ENCODE assay signal across 1 fruit fly cellular context in genomic region chr3L:11280574-11281135, dm6.
TF ChIP-seq lines count a peak whose summit lies in the region.

No protein-coding gene starts in this region.

TF ChIP-seq in whole organism, embryonic, 481 proteins besides CTCF, POLR2A, EP300 and RAD21 (continued from another document):
- TF ChIP-seq Hmr (GFP tag; optimal IDR thresholded peaks at IDR 0.05; lab: Kevin White, UChicago), result peak; percentile 43
- TF ChIP-seq Jarid2 (GFP tag; optimal IDR thresholded peaks at IDR 0.05; lab: Kevin White, UChicago), result no peak
- peak; percentile 16 for TF ChIP-seq sens (GFP tag; lab: Kevin White, UChicago)
- TF ChIP-seq z (GFP tag; IDR thresholded peaks at IDR 0.05; lab: Robert Waterston, UW), result 0 out of 3 replicates have a peak, but pooled peaks have one; percentile 12
- TF ChIP-seq nau (GFP tag; optimal IDR thresholded peaks at IDR 0.05; lab: Kevin White, UChicago), result no peak
- peak; percentile 8 for TF ChIP-seq CG10147 (GFP tag; optimal IDR thresholded peaks at IDR 0.05; lab: Kevin White, UChicago)
- no peak for TF ChIP-seq mirr (GFP tag; optimal IDR thresholded peaks at IDR 0.05; lab: Kevin White, UChicago)
- TF ChIP-seq CG6175 (GFP tag; IDR thresholded peaks at IDR 0.05; lab: Robert Waterston, UW), result peak; percentile 79; the same call in 2 of the 3 replicates
- no peak for TF ChIP-seq caup (GFP tag; optimal IDR thresholded peaks at IDR 0.05; lab: Kevin White, UChicago; ENCODE audit: severe bottlenecking)
- TF ChIP-seq Med (GFP tag; lab: Kevin White, UChicago), result peak; percentile 62
- TF ChIP-seq D19B (GFP tag; optimal IDR thresholded peaks at IDR 0.05; lab: Kevin White, UChicago), result peak; percentile 2
- peak; percentile 33 for TF ChIP-seq lab (GFP tag; optimal IDR thresholded peaks at IDR 0.05; lab: Kevin White, UChicago)
- no peak for TF ChIP-seq Aef1 (GFP tag; IDR thresholded peaks at IDR 0.05; lab: Robert Waterston, UW)
- TF ChIP-seq wdn (GFP tag; IDR thresholded peaks at IDR 0.05; lab: Robert Waterston, UW), result 0 out of 2 replicates have a peak, but pooled peaks have one; percentile 20
- TF ChIP-seq Rfx (GFP tag; IDR thresholded peaks at IDR 0.05; lab: Robert Waterston, UW), result 0 out of 2 replicates have a peak, but pooled peaks have one; percentile 10
- peak; percentile 2 for TF ChIP-seq CG2120 (GFP tag; optimal IDR thresholded peaks at IDR 0.05; lab: Kevin White, UChicago)
- no peak for TF ChIP-seq pan (optimal IDR thresholded peaks at IDR 0.05; lab: Kevin White, UChicago)
- TF ChIP-seq pan (GFP tag; optimal IDR thresholded peaks at IDR 0.05 in 1 of 2, IDR thresholded peaks at IDR 0.05 in 1 of 2), result peak in 1 of 2 experiments; percentile 12
- TF ChIP-seq CG8924 (tag; optimal IDR thresholded peaks at IDR 0.05; lab: Kevin White, UChicago), result peak; percentile 7
- no peak for TF ChIP-seq CG10274 (GFP tag; optimal IDR thresholded peaks at IDR 0.05; lab: Kevin White, UChicago)
- no peak for TF ChIP-seq CG31224 (GFP tag; IDR thresholded peaks at IDR 0.05; lab: Robert Waterston, UW)
- peak; percentile 16 for TF ChIP-seq kni (GFP tag; optimal IDR thresholded peaks at IDR 0.05; lab: Kevin White, UChicago)
- TF ChIP-seq CG13894 (tag; optimal IDR thresholded peaks at IDR 0.05; lab: Kevin White, UChicago), result peak; percentile 62
- peak; percentile 24; the same call in 1 of the 2 replicates for TF ChIP-seq CG14014 (GFP tag; IDR thresholded peaks at IDR 0.05; lab: Robert Waterston, UW)
- 0 out of 3 replicates have a peak, but pooled peaks have one; percentile 9 for TF ChIP-seq Dbx (GFP tag; IDR thresholded peaks at IDR 0.05; lab: Robert Waterston, UW)
- peak; percentile 10 for TF ChIP-seq Dek (tag; optimal IDR thresholded peaks at IDR 0.05; lab: Kevin White, UChicago)
- TF ChIP-seq abd-A (tag; optimal IDR thresholded peaks at IDR 0.05; lab: Kevin White, UChicago), result peak; percentile 62
- TF ChIP-seq chinmo (GFP tag; IDR thresholded peaks at IDR 0.05; lab: Robert Waterston, UW; ENCODE audit: partially characterized antibody), result 0 out of 4 replicates have a peak, but pooled peaks have one; percentile 27
- peak; percentile 9 for TF ChIP-seq CG12769 (tag; optimal IDR thresholded peaks at IDR 0.05; lab: Kevin White, UChicago)
- TF ChIP-seq CG3281 (GFP tag; optimal IDR thresholded peaks at IDR 0.05; lab: Kevin White, UChicago), result peak; percentile 29
- TF ChIP-seq HHEX (GFP tag; optimal IDR thresholded peaks at IDR 0.05; lab: Kevin White, UChicago), result peak; percentile 19
- TF ChIP-seq her (GFP tag; optimal IDR thresholded peaks at IDR 0.05; lab: Kevin White, UChicago), result peak; percentile 6
- peak; percentile 20 for TF ChIP-seq schlank (tag; optimal IDR thresholded peaks at IDR 0.05; lab: Kevin White, UChicago)
- peak; percentile 34 for TF ChIP-seq CG13624 (GFP tag; optimal IDR thresholded peaks at IDR 0.05; lab: Kevin White, UChicago)
- TF ChIP-seq CG6791 (GFP tag; IDR thresholded peaks at IDR 0.05; lab: Robert Waterston, UW; ENCODE audit: partially characterized antibody), result no peak
- TF ChIP-seq CG7987 (GFP tag; optimal IDR thresholded peaks at IDR 0.05; lab: Kevin White, UChicago), result peak; percentile 18
- TF ChIP-seq pfk (GFP tag; optimal IDR thresholded peaks at IDR 0.05; lab: Kevin White, UChicago), result peak; percentile 87
- no peak for TF ChIP-seq BtbVII (GFP tag; optimal IDR thresholded peaks at IDR 0.05; lab: Kevin White, UChicago)
- TF ChIP-seq fd3F (GFP tag; optimal IDR thresholded peaks at IDR 0.05; lab: Kevin White, UChicago), result peak; percentile 18
- TF ChIP-seq CG7928 (GFP tag; optimal IDR thresholded peaks at IDR 0.05; lab: Kevin White, UChicago), result peak; percentile 3
- peak; percentile 24 for TF ChIP-seq CG15011 (GFP tag; optimal IDR thresholded peaks at IDR 0.05; lab: Kevin White, UChicago)
